Fruit fly (Drosophila melanogaster) whole organism, embryonic: ENCODE measurements around the gene AANATL3.

ENCODE experiments used
- CG12155 ChIP-seq: fragments of 200-800 bp; sonication (Bioruptor generic); optimal IDR thresholded peaks from 3 replicates; lab custom pipeline; 2016; ENCODE audit warnings: missing biosample characterization, missing genetic modification characterization
- CG12769 ChIP-seq: fragments of 200-800 bp; sonication (Bioruptor generic); optimal IDR thresholded peaks from 2 replicates; lab custom pipeline; 2019; ENCODE audit warnings: missing biosample characterization, mild to moderate bottlenecking, missing genetic modification characterization, moderate library complexity
- Hr51 ChIP-seq, 2 experiments: fragments of 200-800 bp; sonication (Bioruptor generic); optimal IDR thresholded peaks; 2 replicates in 1 of 2; 3 replicates in 1 of 2; lab custom pipeline; 2016 to 2018; ENCODE audit warnings: missing biosample characterization in 2 of 2, missing genetic modification characterization in 2 of 2, mild to moderate bottlenecking in 1 of 2, moderate library complexity in 1 of 2
- dmrt11E ChIP-seq: fragments of 200-800 bp; sonication (Bioruptor generic); optimal IDR thresholded peaks from 3 replicates; lab custom pipeline; 2018; ENCODE audit warnings: missing biosample characterization, mild to moderate bottlenecking, missing genetic modification characterization, moderate library complexity
- gcm ChIP-seq: fragments of 200-800 bp; sonication (Bioruptor generic); optimal IDR thresholded peaks from 2 replicates; lab custom pipeline; 2019; ENCODE audit warnings: missing biosample characterization, mild to moderate bottlenecking, missing genetic modification characterization, moderate library complexity
- rib ChIP-seq: fragments of 200-800 bp; sonication (Bioruptor generic); IDR thresholded peaks from 2 replicates; pipeline ENCODE4 v1.3.6; 2022; ENCODE audit warnings: missing biosample characterization, missing genetic modification characterization
- shn ChIP-seq: fragments of 200-800 bp; sonication (Bioruptor generic); optimal IDR thresholded peaks from 3 replicates; lab custom pipeline; 2016; ENCODE audit warnings: missing biosample characterization, missing genetic modification characterization
- slou ChIP-seq: fragments of 200-800 bp; sonication (Bioruptor generic); optimal IDR thresholded peaks from 3 replicates; lab custom pipeline; 2016; ENCODE audit warnings: missing biosample characterization, missing genetic modification characterization

- TF ChIP-seq CG12155 (GFP tag; lab: Kevin White, UChicago) = no peak
- no peak for TF ChIP-seq Hr51 (GFP tag; optimal IDR thresholded peaks at IDR 0.05; lab: Kevin White, UChicago)
- TF ChIP-seq slou (GFP tag; lab: Kevin White, UChicago) = no peak
- no peak for TF ChIP-seq shn (GFP tag; lab: Kevin White, UChicago)
- TF ChIP-seq CG12769 = no peak
- no peak for TF ChIP-seq dmrt11E
- TF ChIP-seq gcm = no peak
- TF ChIP-seq rib = no peak
Measured at dm6 chr2L:19987875-19988665, 37.5 kb downstream of the AANATL3 start.
